Fruit fly (Drosophila melanogaster) whole organism, embryonic: ENCODE results near the gene pes.

Experiments
- ATbp ChIP-seq: fragments of 200-800 bp; sonication (Bioruptor generic); optimal IDR thresholded peaks from 2 replicates; lab custom pipeline; 2017; ENCODE audit warnings: missing biosample characterization, mild to moderate bottlenecking, missing genetic modification characterization, missing genetic modification reagents
- Abd-B ChIP-seq: fragments of 200-800 bp; sonication (Bioruptor generic); optimal IDR thresholded peaks from 2 replicates; lab custom pipeline; 2018; ENCODE audit warnings: missing biosample characterization, mild to moderate bottlenecking, missing genetic modification characterization, moderate library complexity
- Ada2b ChIP-seq: fragments of 200-800 bp; sonication (Bioruptor generic); IDR thresholded peaks from 2 replicates; pipeline ENCODE4 v1.3.6; 2022; ENCODE audit warnings: missing biosample characterization, missing genetic modification characterization
- Antp ChIP-seq: fragments of 200-800 bp; sonication (Bioruptor generic); optimal IDR thresholded peaks from 3 replicates; lab custom pipeline; 2016; ENCODE audit warnings: missing biosample characterization, missing genetic modification characterization
- Asciz ChIP-seq: fragments of 200-800 bp; sonication (Bioruptor generic); optimal IDR thresholded peaks from 2 replicates; lab custom pipeline; 2017; ENCODE audit warnings: missing biosample characterization, mild to moderate bottlenecking, missing genetic modification characterization, missing genetic modification reagents
- Bgb ChIP-seq: fragments of 200-800 bp; sonication (Bioruptor generic); IDR thresholded peaks from 2 replicates; pipeline ENCODE4 v1.3.6; 2022; ENCODE audit warnings: missing biosample characterization, missing genetic modification characterization; ENCODE audit not compliant: partially characterized antibody
- CG10462 ChIP-seq: fragments of 200-800 bp; sonication (Bioruptor generic); optimal IDR thresholded peaks from 2 replicates; lab custom pipeline; 2016; ENCODE audit warnings: missing biosample characterization, missing genetic modification characterization
- CG11247 ChIP-seq: fragments of 200-800 bp; sonication (Bioruptor generic); IDR thresholded peaks from 2 replicates; pipeline ENCODE4 v1.3.6; 2022; ENCODE audit warnings: missing biosample characterization, missing genetic modification characterization
- CG11723 ChIP-seq: fragments of 200-800 bp; sonication (Bioruptor generic); optimal IDR thresholded peaks from 2 replicates; lab custom pipeline; 2017; ENCODE audit warnings: missing biosample characterization, mild to moderate bottlenecking, missing genetic modification characterization
- CG13775 ChIP-seq: fragments of 200-800 bp; sonication (Bioruptor generic); optimal IDR thresholded peaks from 3 replicates; lab custom pipeline; 2017; ENCODE audit warnings: missing biosample characterization, mild to moderate bottlenecking, missing genetic modification characterization
- CG14441 ChIP-seq: fragments of 200-800 bp; sonication (Bioruptor generic); IDR thresholded peaks from 2 replicates; pipeline ENCODE4 v1.3.6; 2022; ENCODE audit warnings: missing biosample characterization, missing genetic modification characterization
- CG14860 ChIP-seq: fragments of 200-800 bp; sonication (Bioruptor generic); IDR thresholded peaks from 3 replicates; pipeline ENCODE4 v1.3.6; 2022; ENCODE audit warnings: missing biosample characterization, missing genetic modification characterization; ENCODE audit not compliant: partially characterized antibody
- CG15073 ChIP-seq: fragments of 200-800 bp; sonication (Bioruptor generic); optimal IDR thresholded peaks from 2 replicates; lab custom pipeline; 2016; ENCODE audit warnings: missing biosample characterization, missing genetic modification characterization
- CG1647 ChIP-seq: fragments of 200-800 bp; sonication (Bioruptor generic); optimal IDR thresholded peaks from 3 replicates; lab custom pipeline; 2016; ENCODE audit warnings: missing biosample characterization, missing genetic modification characterization
- CG17359 ChIP-seq: fragments of 200-800 bp; sonication (Bioruptor generic); optimal IDR thresholded peaks from 3 replicates; lab custom pipeline; 2018; ENCODE audit warnings: missing biosample characterization, mild to moderate bottlenecking, missing genetic modification characterization, moderate library complexity
- CG17912 ChIP-seq: fragments of 200-800 bp; sonication (Bioruptor generic); optimal IDR thresholded peaks from 2 replicates; lab custom pipeline; 2018; ENCODE audit warnings: missing biosample characterization, mild to moderate bottlenecking, missing genetic modification characterization
- CG2120 ChIP-seq: fragments of 200-800 bp; sonication (Bioruptor generic); optimal IDR thresholded peaks from 3 replicates; lab custom pipeline; 2016; ENCODE audit warnings: missing biosample characterization, missing genetic modification characterization
- CG30020 ChIP-seq: fragments of 200-800 bp; optimal IDR thresholded peaks from 2 replicates; lab custom pipeline; 2019; ENCODE audit warnings: missing biosample characterization, mild to moderate bottlenecking, missing genetic modification characterization, moderate library complexity
- CG31388 ChIP-seq: fragments of 200-800 bp; sonication (Bioruptor generic); optimal IDR thresholded peaks from 2 replicates; lab custom pipeline; 2016; ENCODE audit warnings: missing biosample characterization, missing genetic modification characterization
- CG3838 ChIP-seq: fragments of 200-800 bp; sonication (Bioruptor generic); optimal IDR thresholded peaks from 3 replicates; lab custom pipeline; 2016; ENCODE audit warnings: missing biosample characterization, missing genetic modification characterization
- CG3995 ChIP-seq: fragments of 200-800 bp; sonication (Bioruptor generic); optimal IDR thresholded peaks from 3 replicates; lab custom pipeline; 2016; ENCODE audit warnings: missing biosample characterization, missing genetic modification characterization
- CG4707 ChIP-seq: fragments of 200-800 bp; sonication (Bioruptor generic); optimal IDR thresholded peaks from 2 replicates; lab custom pipeline; 2018; ENCODE audit warnings: missing biosample characterization, mild to moderate bottlenecking, missing genetic modification characterization, moderate library complexity
- CG4730 ChIP-seq: fragments of 200-800 bp; sonication (Bioruptor generic); IDR thresholded peaks from 2 replicates; pipeline ENCODE4 v1.3.6; 2022; ENCODE audit warnings: missing biosample characterization, missing genetic modification characterization
- CG6791 ChIP-seq: fragments of 200-800 bp; sonication (Bioruptor generic); IDR thresholded peaks from 3 replicates; pipeline ENCODE4 v1.3.6; 2022; ENCODE audit warnings: missing biosample characterization, missing genetic modification characterization; ENCODE audit not compliant: partially characterized antibody
- CG7271 ChIP-seq: fragments of 200-800 bp; sonication (Bioruptor generic); optimal IDR thresholded peaks from 2 replicates; lab custom pipeline; 2018; ENCODE audit warnings: missing biosample characterization, mild to moderate bottlenecking, missing genetic modification characterization, moderate library complexity
- CG8765 ChIP-seq: fragments of 200-800 bp; sonication (Bioruptor generic); IDR thresholded peaks from 2 replicates; pipeline ENCODE4 v1.3.6; 2022; ENCODE audit warnings: missing biosample characterization, missing genetic modification characterization
- Dip3 ChIP-seq: fragments of 200-800 bp; sonication (Bioruptor generic); optimal IDR thresholded peaks from 3 replicates; lab custom pipeline; 2016; ENCODE audit warnings: missing biosample characterization, missing genetic modification characterization
- Jarid2 ChIP-seq: fragments of 200-800 bp; sonication (Bioruptor generic); optimal IDR thresholded peaks from 3 replicates; lab custom pipeline; 2017; ENCODE audit warnings: mild to moderate bottlenecking, missing biosample characterization, missing genetic modification reagents, missing genetic modification characterization
- MBD-R2 ChIP-seq: fragments of 200-800 bp; sonication (Bioruptor generic); IDR thresholded peaks from 2 replicates; pipeline ENCODE4 v1.3.6; 2022; ENCODE audit warnings: missing biosample characterization, missing genetic modification characterization
- Ptx1 ChIP-seq: fragments of 200-800 bp; sonication (Bioruptor generic); IDR thresholded peaks from 2 replicates; pipeline ENCODE4 v1.3.6; 2022; ENCODE audit warnings: missing biosample characterization, missing genetic modification characterization
- Sry-β ChIP-seq: fragments of 200-800 bp; sonication (Bioruptor generic); optimal IDR thresholded peaks from 2 replicates; lab custom pipeline; 2018; ENCODE audit warnings: missing biosample characterization, mild to moderate bottlenecking, missing genetic modification characterization, moderate library complexity
- Ssrp ChIP-seq: fragments of 200-800 bp; sonication (Bioruptor generic); optimal IDR thresholded peaks from 2 replicates; lab custom pipeline; 2018; ENCODE audit warnings: missing biosample characterization, mild to moderate bottlenecking, missing genetic modification characterization, moderate library complexity
- Tbp ChIP-seq: fragments of >200 bp; optimal IDR thresholded peaks from 2 replicates; lab custom pipeline; 2018; ENCODE audit warnings: missing biosample characterization, missing genetic modification characterization
- Usf ChIP-seq: fragments of 200-800 bp; sonication (Bioruptor generic); optimal IDR thresholded peaks from 2 replicates; lab custom pipeline; 2017; ENCODE audit warnings: missing genotype, missing biosample characterization, missing genetic modification characterization
- amos ChIP-seq: fragments of 200-800 bp; sonication (Bioruptor generic); IDR thresholded peaks from 2 replicates; pipeline ENCODE4 v1.3.6; 2022; ENCODE audit warnings: missing biosample characterization, missing genetic modification characterization; ENCODE audit not compliant: partially characterized antibody
- bbx ChIP-seq: fragments of 200-800 bp; sonication (Bioruptor generic); IDR thresholded peaks from 2 replicates; pipeline ENCODE4 v1.3.6; 2022; ENCODE audit warnings: missing biosample characterization, missing genetic modification characterization; ENCODE audit not compliant: partially characterized antibody
- bowl ChIP-seq: fragments of 200-800 bp; sonication (Bioruptor generic); IDR thresholded peaks from 2 replicates; pipeline ENCODE4 v1.3.6; 2022; ENCODE audit warnings: missing biosample characterization, missing genetic modification characterization
- cad ChIP-seq: fragments of >200 bp; optimal IDR thresholded peaks from 2 replicates; lab custom pipeline; 2017; ENCODE audit warnings: missing biosample characterization, missing genetic modification characterization
- chn ChIP-seq: fragments of 200-800 bp; sonication (Bioruptor generic); optimal IDR thresholded peaks from 2 replicates; lab custom pipeline; 2016; ENCODE audit warnings: missing biosample characterization, missing genetic modification characterization
- danr ChIP-seq: fragments of 200-800 bp; sonication (Bioruptor generic); IDR thresholded peaks from 2 replicates; pipeline ENCODE4 v1.3.6; 2022; ENCODE audit warnings: missing biosample characterization, missing genetic modification characterization
- ems ChIP-seq: fragments of 200-800 bp; sonication (Bioruptor generic); optimal IDR thresholded peaks from 3 replicates; lab custom pipeline; 2016; ENCODE audit warnings: missing biosample characterization, missing genetic modification characterization
- jigr1 ChIP-seq: fragments of 200-800 bp; sonication (Bioruptor generic); IDR thresholded peaks from 3 replicates; pipeline ENCODE4 v1.3.6; 2022; ENCODE audit warnings: missing biosample characterization, missing genetic modification characterization
- luna ChIP-seq: fragments of 200-800 bp; sonication (Bioruptor generic); optimal IDR thresholded peaks from 2 replicates; lab custom pipeline; 2016; ENCODE audit warnings: missing biosample characterization, missing genetic modification characterization
- pnt ChIP-seq: fragments of 200-800 bp; sonication (Bioruptor generic); optimal IDR thresholded peaks from 3 replicates; lab custom pipeline; 2016; ENCODE audit warnings: missing biosample characterization, missing genetic modification characterization
- psq ChIP-seq: fragments of 200-800 bp; sonication (Bioruptor generic); optimal IDR thresholded peaks from 2 replicates; lab custom pipeline; 2017; ENCODE audit warnings: missing biosample characterization, missing genetic modification characterization
- shn ChIP-seq: fragments of 200-800 bp; sonication (Bioruptor generic); optimal IDR thresholded peaks from 3 replicates; lab custom pipeline; 2016; ENCODE audit warnings: missing biosample characterization, missing genetic modification characterization
- sqz ChIP-seq: fragments of 200-800 bp; sonication (Bioruptor generic); optimal IDR thresholded peaks from 3 replicates; lab custom pipeline; 2018; ENCODE audit warnings: missing biosample characterization, mild to moderate bottlenecking, missing genetic modification characterization
- stc ChIP-seq: fragments of 200-800 bp; sonication (Bioruptor generic); IDR thresholded peaks from 2 replicates; pipeline ENCODE4 v1.3.6; 2022; ENCODE audit warnings: missing biosample characterization, missing genetic modification characterization
- trem ChIP-seq: fragments of 200-800 bp; optimal IDR thresholded peaks from 3 replicates; lab custom pipeline; 2019; ENCODE audit warnings: missing biosample characterization, mild to moderate bottlenecking, missing genetic modification characterization, moderate library complexity
- ttk ChIP-seq: fragments of 200-800 bp; sonication (Bioruptor generic); IDR thresholded peaks from 2 replicates; pipeline ENCODE4 v2.1.2; 2022; ENCODE audit warnings: missing biosample characterization, missing genetic modification characterization
- vnd ChIP-seq: fragments of 200-800 bp; sonication (Bioruptor generic); IDR thresholded peaks from 3 replicates; pipeline ENCODE4 v1.3.6; 2022; ENCODE audit warnings: missing biosample characterization, missing genetic modification characterization; ENCODE audit not compliant: partially characterized antibody

The pes gene

dm6 chr2L:8030693-8031210 is 36.8 kb upstream of the pes start, which contains the start of gene Cka (continued):
- no peak for TF ChIP-seq CG8765
- TF ChIP-seq Ptx1 (GFP tag; lab: Robert Waterston, UW) = no peak
- no peak for TF ChIP-seq CG4730 (GFP tag; lab: Robert Waterston, UW)
- no peak for TF ChIP-seq danr
- TF ChIP-seq ATbp (GFP tag; lab: Kevin White, UChicago) = no peak
- no peak for TF ChIP-seq cad (GFP tag; lab: Kevin White, UChicago)
- TF ChIP-seq CG11247 (GFP tag; lab: Robert Waterston, UW) = no peak
- no peak for TF ChIP-seq CG10462 (GFP tag; lab: Kevin White, UChicago)
- TF ChIP-seq trem (tag; lab: Kevin White, UChicago) = no peak
- no peak for TF ChIP-seq Ada2b
- TF ChIP-seq pnt (GFP tag; lab: Kevin White, UChicago) = no peak
- TF ChIP-seq CG17359 (tag; lab: Kevin White, UChicago) = no peak
- peak; percentile 11 for TF ChIP-seq Abd-B (GFP tag; lab: Kevin White, UChicago)
- no peak for TF ChIP-seq luna (GFP tag; lab: Kevin White, UChicago)
- no peak for TF ChIP-seq Sry-β (GFP tag; lab: Kevin White, UChicago)
- TF ChIP-seq CG30020 (tag; lab: Kevin White, UChicago) = peak; percentile 40
- no peak for TF ChIP-seq CG1647 (GFP tag; lab: Kevin White, UChicago)
- TF ChIP-seq Antp (GFP tag; lab: Kevin White, UChicago) = no peak
- TF ChIP-seq Tbp (GFP tag; lab: Kevin White, UChicago) = no peak
- peak; percentile 47 for TF ChIP-seq sqz (GFP tag; lab: Kevin White, UChicago)
- TF ChIP-seq MBD-R2 (GFP tag; lab: Robert Waterston, UW) = peak; percentile 54; the same call in 1 of the 2 replicates
- no peak for TF ChIP-seq jigr1
- no peak for TF ChIP-seq Jarid2 (GFP tag; lab: Kevin White, UChicago)
- TF ChIP-seq CG15073 (GFP tag; lab: Kevin White, UChicago) = no peak
- no peak for TF ChIP-seq CG11723 (GFP tag; lab: Kevin White, UChicago)
- no peak for TF ChIP-seq psq (GFP tag; lab: Kevin White, UChicago)
- TF ChIP-seq chn (GFP tag; lab: Kevin White, UChicago) = no peak
- TF ChIP-seq Dip3 = no peak
- no peak for TF ChIP-seq CG14441
- no peak for TF ChIP-seq CG3838
- no peak for TF ChIP-seq stc
- TF ChIP-seq CG14860 (GFP tag; lab: Robert Waterston, UW) = 0 out of 3 replicates have a peak, but pooled peaks have one; percentile 15
- no peak for TF ChIP-seq shn (GFP tag; lab: Kevin White, UChicago)
- no peak for TF ChIP-seq CG17912 (GFP tag; lab: Kevin White, UChicago)
- TF ChIP-seq vnd (GFP tag; lab: Robert Waterston, UW) = no peak
- TF ChIP-seq ttk (GFP tag; lab: Robert Waterston, UW) = no peak
- no peak for TF ChIP-seq bowl
- TF ChIP-seq Asciz (GFP tag; lab: Kevin White, UChicago) = no peak
- TF ChIP-seq CG4707 (GFP tag; lab: Kevin White, UChicago) = no peak
- no peak for TF ChIP-seq CG13775 (GFP tag; lab: Kevin White, UChicago)
- no peak for TF ChIP-seq ems (GFP tag; lab: Kevin White, UChicago)
- peak; percentile 61; the same call in 1 of the 2 replicates for TF ChIP-seq Bgb (GFP tag; lab: Robert Waterston, UW)
- no peak for TF ChIP-seq CG6791 (GFP tag; lab: Robert Waterston, UW)
- no peak for TF ChIP-seq Usf (GFP tag; lab: Kevin White, UChicago)
- peak; percentile 50 for TF ChIP-seq CG3995 (GFP tag; lab: Kevin White, UChicago)
- TF ChIP-seq Ssrp (tag; lab: Kevin White, UChicago) = no peak
- no peak for TF ChIP-seq CG31388 (GFP tag; lab: Kevin White, UChicago)
- peak; percentile 68 for TF ChIP-seq bbx
- TF ChIP-seq CG2120 (GFP tag; lab: Kevin White, UChicago) = no peak
- peak; percentile 29; the same call in 1 of the 2 replicates for TF ChIP-seq amos (GFP tag; lab: Robert Waterston, UW)
- TF ChIP-seq CG7271 = no peak
